Worm (Caenorhabditis elegans) whole organism, midembryonic: ENCODE data around the gene T15B7.8.

Experiments
- T22C8.4 ChIP-seq: fragments of 200-800 bp; sonication (Bioruptor generic); IDR thresholded peaks from 2 replicates; pipeline ENCODE4 v1.3.6; 2022; ENCODE audit warnings: missing genetic modification characterization, missing compliant biosample characterization
- cog-1 ChIP-seq: sonication (generic microtip); optimal IDR thresholded peaks from 2 replicates; lab custom pipeline; 2016; ENCODE audit warnings: missing genetic modification characterization, missing compliant biosample characterization
- flt-1 ChIP-seq: fragments of 200-800 bp; sonication (Bioruptor generic); IDR thresholded peaks from 2 replicates; pipeline ENCODE4 v1.3.6; 2022; ENCODE audit warnings: missing genetic modification characterization, missing compliant biosample characterization
- klf-2 ChIP-seq: fragments of 200-800 bp; sonication (Bioruptor generic); conservative IDR thresholded peaks from 2 replicates; pipeline ENCODE4 v1.3.6; 2022; ENCODE audit warnings: missing genetic modification reagents, missing genetic modification characterization, missing compliant biosample characterization
- med-1 ChIP-seq: sonication (generic microtip); optimal IDR thresholded peaks from 2 replicates; lab custom pipeline; 2017; ENCODE audit warnings: missing genetic modification characterization, mild to moderate bottlenecking, missing compliant biosample characterization, antibody characterized with exemption, missing genetic modification reagents; ENCODE audit not compliant: insufficient read depth
- ref-1 ChIP-seq: fragments of 200-800 bp; sonication (Bioruptor generic); conservative IDR thresholded peaks from 2 replicates; pipeline ENCODE4 v1.3.6; 2022; ENCODE audit warnings: missing genetic modification reagents, missing genetic modification characterization, missing compliant biosample characterization
- tab-1 ChIP-seq: fragments of 200-800 bp; sonication (Bioruptor generic); IDR thresholded peaks from 2 replicates; pipeline ENCODE4 v1.3.6; 2022; ENCODE audit warnings: missing genetic modification characterization, missing compliant biosample characterization
- ztf-23 ChIP-seq: fragments of 200-800 bp; sonication (Bioruptor generic); IDR thresholded peaks from 2 replicates; pipeline ENCODE4 v1.3.6; 2022; ENCODE audit warnings: missing genetic modification reagents, missing genetic modification characterization, missing compliant biosample characterization
- ztf-29 ChIP-seq: fragments of 200-800 bp; sonication (Bioruptor generic); IDR thresholded peaks from 2 replicates; pipeline ENCODE4 v1.3.6; 2022; ENCODE audit warnings: missing genetic modification reagents, missing genetic modification characterization, missing compliant biosample characterization

- TF ChIP-seq med-1 (GFP tag; lab: Kevin White, UChicago), result no peak
- TF ChIP-seq T22C8.4, result no peak
- TF ChIP-seq ref-1 (GFP tag; lab: Robert Waterston, UW), result no peak
- no peak for TF ChIP-seq flt-1 (GFP tag; lab: Robert Waterston, UW)
- no peak for TF ChIP-seq tab-1 (GFP tag; lab: Robert Waterston, UW)
- TF ChIP-seq cog-1, result no peak
- TF ChIP-seq ztf-29 (GFP tag; lab: Robert Waterston, UW), result no peak
- no peak for TF ChIP-seq klf-2 (GFP tag; lab: Robert Waterston, UW)
- no peak for TF ChIP-seq ztf-23 (GFP tag; lab: Robert Waterston, UW)
These were observed 53.1 kb downstream of the T15B7.8 start for ce11 chrV:6874735-6875134.
